Worm (Caenorhabditis elegans): ENCODE results near the gene feh-1.

feh-1 gene

ce11 chrIII:2586193-2586592 lies 36.5 kb downstream of the feh-1 start, which contains the start of gene gpa-17 (continued):
- TF ChIP-seq ceh-62 (tag; optimal IDR thresholded peaks at IDR 0.05) (no peak), mxl-3 (GFP tag; optimal IDR thresholded peaks at IDR 0.05) (no peak), nhr-28 (tag; optimal IDR thresholded peaks at IDR 0.05) (peak; percentile 73), aha-1 (tag) (no peak), php-3 (GFP tag; IDR thresholded peaks at IDR 0.05) (peak; percentile 32; the same call in 1 of the 2 replicates), lin-1 (GFP tag; IDR thresholded peaks at IDR 0.05) (no peak), dmd-6 (GFP tag; IDR thresholded peaks at IDR 0.05) (peak; percentile 40; the same call in 1 of the 2 replicates), rbr-2 (tag; optimal IDR thresholded peaks at IDR 0.05) (no peak), madf-9 (GFP tag; conservative IDR thresholded peaks at IDR 0.05) (no peak), ceh-28 (tag; optimal IDR thresholded peaks at IDR 0.05) (no peak), lir-3 (tag; optimal IDR thresholded peaks at IDR 0.05) (no peak), mep-1 (tag; optimal IDR thresholded peaks at IDR 0.05) (no peak), T20F7.1 (GFP tag; optimal IDR thresholded peaks at IDR 0.05) (no peak), Y105C5A.15 (GFP tag; IDR thresholded peaks at IDR 0.05) (no peak), nhr-111 (GFP tag; optimal IDR thresholded peaks at IDR 0.05) (no peak), vab-7 (GFP tag; IDR thresholded peaks at IDR 0.05) (no peak), mes-2 (tag; optimal IDR thresholded peaks at IDR 0.05; ENCODE audit: poor library complexity, severe bottlenecking) (peak; percentile 15), skn-1 (tag; optimal IDR thresholded peaks at IDR 0.05) (no peak), hmg-1.1 (GFP tag; IDR thresholded peaks at IDR 0.05) (no peak), gei-8 (GFP tag; optimal IDR thresholded peaks at IDR 0.05) (no peak), D1046.2 (GFP tag; IDR thresholded peaks at IDR 0.05) (no peak), zfp-3 (GFP tag; conservative IDR thresholded peaks at IDR 0.05) (no peak), spr-1 (tag; optimal IDR thresholded peaks at IDR 0.05) (no peak), madf-5 (GFP tag; IDR thresholded peaks at IDR 0.05) (no peak), hlh-30 (tag; optimal IDR thresholded peaks at IDR 0.05; ENCODE audit: insufficient read depth) (no peak), zfp-2 (tag; optimal IDR thresholded peaks at IDR 0.05) (no peak), dve-1 (tag; optimal IDR thresholded peaks at IDR 0.05; ENCODE audit: insufficient read depth) (peak; percentile 37), unc-130 (GFP tag; optimal IDR thresholded peaks at IDR 0.05) (no peak), tra-1 (GFP tag; IDR thresholded peaks at IDR 0.05) (no peak), ama-1 (optimal IDR thresholded peaks at IDR 0.05) (no peak), mdt-29 (GFP tag; IDR thresholded peaks at IDR 0.05) (no peak), fkh-10 (GFP tag; optimal IDR thresholded peaks at IDR 0.05) (no peak), Y75B8A.6 (GFP tag; IDR thresholded peaks at IDR 0.05) (no peak), lin-13 (GFP tag; optimal IDR thresholded peaks at IDR 0.05) (no peak), zag-1 (tag; optimal IDR thresholded peaks at IDR 0.05) (no peak), lin-29 (GFP tag; IDR thresholded peaks at IDR 0.05) (no peak), ceh-32 (tag; optimal IDR thresholded peaks at IDR 0.05; ENCODE audit: poor library complexity) (no peak), R02D3.7 (tag; optimal IDR thresholded peaks at IDR 0.05) (no peak), spr-3 (GFP tag; optimal IDR thresholded peaks at IDR 0.05) (no peak)

DNA sequence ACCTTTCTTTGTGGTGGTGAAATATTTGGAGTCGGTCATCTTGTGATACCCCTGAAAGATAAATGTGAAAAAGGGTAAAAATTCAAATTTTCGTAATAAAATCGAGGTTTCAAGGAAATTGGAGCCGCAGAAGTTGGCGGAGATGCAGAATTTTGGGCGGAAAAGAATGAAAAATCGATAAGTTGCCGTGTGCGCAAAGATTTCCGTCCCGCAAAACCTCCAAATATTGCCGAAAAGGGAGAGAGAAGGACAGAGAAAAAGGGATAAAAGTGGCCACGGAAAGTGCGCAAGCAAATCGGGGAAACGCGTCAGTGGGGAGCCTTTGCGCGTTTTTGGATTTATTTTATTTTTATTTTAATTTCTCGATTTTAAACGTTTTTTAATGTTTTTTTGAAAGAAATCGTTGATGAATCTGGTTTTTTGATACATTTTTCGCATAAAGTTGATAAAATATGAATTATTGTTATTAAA lies 47.3 kb downstream of the feh-1 start, which contains the start of gene apb-1:
Gene apb-1 (minus strand): TSS at position 51 of the 471 bp plus-strand sequence.
- TF ChIP-seq spr-1 (tag; optimal IDR thresholded peaks at IDR 0.05) (peak; percentile 90), fkh-10 (GFP tag; optimal IDR thresholded peaks at IDR 0.05) (peak; percentile 95), F10B5.3 (tag; optimal IDR thresholded peaks at IDR 0.05) (peak; percentile 80), daf-8 (GFP tag; IDR thresholded peaks at IDR 0.05) (no peak), unc-130 (GFP tag; optimal IDR thresholded peaks at IDR 0.05) (peak; percentile 44), mep-1 (tag; optimal IDR thresholded peaks at IDR 0.05) (peak; percentile 95), rbr-2 (tag; optimal IDR thresholded peaks at IDR 0.05) (peak; percentile 95), nhr-41 (GFP tag; IDR thresholded peaks at IDR 0.05) (no peak), Y5F2A.4 (GFP tag; optimal IDR thresholded peaks at IDR 0.05) (peak; percentile 50), unc-62 (GFP tag; optimal IDR thresholded peaks at IDR 0.05 in 1 of 2) (peak in 1 of 2 experiments; percentile 99), unc-62 (tag; optimal IDR thresholded peaks at IDR 0.05) (no peak), nhr-42 (GFP tag; IDR thresholded peaks at IDR 0.05) (peak; percentile 72), T20F7.1 (GFP tag; optimal IDR thresholded peaks at IDR 0.05) (peak; percentile 78), hif-1 (tag; optimal IDR thresholded peaks at IDR 0.05) (peak in 1 of 2 experiments; percentile 59), saeg-2 (GFP tag; IDR thresholded peaks at IDR 0.05) (0 out of 2 replicates have a peak, but pooled peaks have one; percentile 57), hlh-30 (tag; optimal IDR thresholded peaks at IDR 0.05; ENCODE audit: insufficient read depth) (peak; percentile 79), ceh-32 (tag; optimal IDR thresholded peaks at IDR 0.05; ENCODE audit: poor library complexity) (peak; percentile 47), mxl-2 (GFP tag; conservative IDR thresholded peaks at IDR 0.05) (no peak), nhr-6 (tag; optimal IDR thresholded peaks at IDR 0.05) (peak; percentile 92), dpl-1 (GFP tag; optimal IDR thresholded peaks at IDR 0.05) (peak; percentile 88)
